Fruit fly (Drosophila melanogaster) Kc167 (cell line): Measurements from ENCODE around the gene CG15130.

Source experiments
- Myc ChIP-seq: fragments of >200 bp; optimal IDR thresholded peaks from 2 replicates; lab custom pipeline; 2017; ENCODE audit warnings: missing external identifiers
- h ChIP-seq: fragments of >200 bp; optimal IDR thresholded peaks from 3 replicates; lab custom pipeline; 2018; ENCODE audit warnings: missing external identifiers
- psq ChIP-seq: fragments of >200 bp; optimal IDR thresholded peaks from 2 replicates; lab custom pipeline; 2017; ENCODE audit warnings: missing external identifiers
- ttk ChIP-seq: sonication (Bioruptor generic); optimal IDR thresholded peaks from 2 replicates; lab custom pipeline; 2017; ENCODE audit warnings: missing external identifiers

DNA sequence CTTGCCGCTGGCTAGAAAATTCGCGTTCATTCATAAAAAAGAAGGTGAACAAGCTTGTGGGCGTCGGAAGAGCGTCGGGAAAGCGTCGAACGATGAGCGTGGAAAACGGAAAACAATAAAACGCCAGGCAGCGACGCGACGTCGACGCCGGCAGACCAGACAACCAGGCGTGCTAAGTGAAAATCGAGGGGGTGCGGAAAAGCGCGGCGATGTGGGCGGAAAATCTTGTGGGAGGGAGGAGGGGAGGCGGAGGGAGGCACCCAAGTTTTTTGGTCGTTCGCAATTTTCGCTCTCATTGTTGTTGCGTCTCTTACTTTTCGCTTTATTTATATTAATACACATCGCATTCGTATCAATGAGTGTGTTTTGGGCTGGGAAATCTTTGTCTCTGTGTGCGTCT, 23.6 kb downstream of the CG15130 start:
- no peak for TF ChIP-seq h
- no peak for TF ChIP-seq ttk (lab: Kevin White, UChicago)
- TF ChIP-seq psq = no peak
- no peak for TF ChIP-seq Myc (lab: Kevin White, UChicago)
